Worm (Caenorhabditis elegans) whole organism, young adult: ENCODE data around the gene K08E4.7.
A peak's percentile ranks its signal among the peaks of the same experiment; 100 is the strongest.

ENCODE experiments used
- B0019.2 ChIP-seq: fragments of 200-800 bp; sonication (Bioruptor generic); conservative IDR thresholded peaks from 2 replicates; pipeline ENCODE4 v1.3.6; 2022; ENCODE audit warnings: missing genetic modification reagents, missing genetic modification characterization, missing compliant biosample characterization
- D2030.7 ChIP-seq: fragments of 200-800 bp; sonication (Bioruptor generic); IDR thresholded peaks from 2 replicates; pipeline ENCODE4 v1.3.6; 2022; ENCODE audit warnings: missing genetic modification reagents, missing genetic modification characterization, missing compliant biosample characterization
- F23B12.7 ChIP-seq: sonication (generic microtip); optimal IDR thresholded peaks from 2 replicates; lab custom pipeline; 2017; ENCODE audit warnings: missing genetic modification characterization, mild to moderate bottlenecking, missing compliant biosample characterization, antibody characterized with exemption, moderate library complexity; ENCODE audit not compliant: insufficient read depth
- F33H1.4 ChIP-seq: fragments of 200-800 bp; sonication (Bioruptor generic); IDR thresholded peaks from 2 replicates; pipeline ENCODE4 v1.3.6; 2022; ENCODE audit warnings: missing genetic modification reagents, missing genetic modification characterization, missing compliant biosample characterization
- F49E8.2 ChIP-seq: sonication (generic microtip); optimal IDR thresholded peaks from 3 replicates; lab custom pipeline; 2017; ENCODE audit warnings: missing genetic modification characterization, mild to moderate bottlenecking, missing compliant biosample characterization, antibody characterized with exemption, moderate library complexity; ENCODE audit not compliant: insufficient read depth
- F57A8.1 ChIP-seq: fragments of 200-800 bp; sonication (Bioruptor generic); optimal IDR thresholded peaks from 2 replicates; lab custom pipeline; 2018; ENCODE audit warnings: mild to moderate bottlenecking, missing genetic modification characterization, moderate library complexity, missing compliant biosample characterization
- F57C9.4 ChIP-seq: sonication (generic microtip); optimal IDR thresholded peaks from 2 replicates; lab custom pipeline; 2017; ENCODE audit warnings: mild to moderate bottlenecking, missing genetic modification characterization, missing compliant biosample characterization
- K11D2.4 ChIP-seq: fragments of 200-800 bp; sonication (Bioruptor generic); IDR thresholded peaks from 2 replicates; pipeline ENCODE4 v1.3.6; 2022; ENCODE audit warnings: missing genetic modification reagents, missing genetic modification characterization, missing compliant biosample characterization
- T07F8.4 ChIP-seq: sonication (generic microtip); optimal IDR thresholded peaks from 2 replicates; lab custom pipeline; 2016; ENCODE audit warnings: mild to moderate bottlenecking, missing genetic modification characterization, moderate library complexity, missing compliant biosample characterization
- Y95B8A.8 ChIP-seq: fragments of 200-800 bp; sonication (Bioruptor generic); IDR thresholded peaks from 2 replicates; pipeline ENCODE4 v1.3.6; 2022; ENCODE audit warnings: missing genetic modification reagents, missing genetic modification characterization, missing compliant biosample characterization
- attf-5 ChIP-seq: fragments of 200-800 bp; sonication (Bioruptor generic); optimal IDR thresholded peaks from 2 replicates; lab custom pipeline; 2018; ENCODE audit warnings: mild to moderate bottlenecking, missing genetic modification characterization, missing compliant biosample characterization
- attf-6 ChIP-seq: fragments of 200-800 bp; sonication (Bioruptor generic); IDR thresholded peaks from 2 replicates; pipeline ENCODE4 v1.3.6; 2022; ENCODE audit warnings: missing genetic modification reagents, missing genetic modification characterization, missing compliant biosample characterization
- bed-2 ChIP-seq: fragments of 200-800 bp; sonication (Bioruptor generic); IDR thresholded peaks from 2 replicates; pipeline ENCODE4 v1.3.6; 2022; ENCODE audit warnings: missing genetic modification reagents, missing genetic modification characterization, missing compliant biosample characterization
- cebp-1 ChIP-seq, 2 experiments: fragments of 200-800 bp in 1 of 2; sonication (Bioruptor generic) in 1 of 2; sonication (generic microtip) in 1 of 2; IDR thresholded peaks in 1 of 2; optimal IDR thresholded peaks in 1 of 2; 2 replicates each; pipeline versions ENCODE4 v1.3.6 to Lab custom; 2017 to 2022; ENCODE audit warnings: missing compliant biosample characterization in 2 of 2, missing genetic modification characterization in 2 of 2, mild to moderate bottlenecking in 1 of 2, missing genetic modification reagents in 1 of 2, moderate library complexity in 1 of 2
- ceh-91 ChIP-seq: fragments of 200-800 bp; sonication (Bioruptor generic); IDR thresholded peaks from 2 replicates; pipeline ENCODE4 v1.3.6; 2022; ENCODE audit warnings: missing genetic modification reagents, missing genetic modification characterization, missing compliant biosample characterization
- dox-1 ChIP-seq: fragments of 200-800 bp; sonication (Bioruptor generic); IDR thresholded peaks from 2 replicates; pipeline ENCODE4 v1.3.6; 2022; ENCODE audit warnings: missing genetic modification reagents, missing genetic modification characterization, missing compliant biosample characterization
- dpff-1 ChIP-seq: sonication (generic microtip); optimal IDR thresholded peaks from 2 replicates; lab custom pipeline; 2017; ENCODE audit warnings: mild to moderate bottlenecking, missing genetic modification characterization, missing compliant biosample characterization
- egl-44 ChIP-seq: fragments of 200-800 bp; sonication (Bioruptor generic); IDR thresholded peaks from 2 replicates; pipeline ENCODE4 v1.3.6; 2022; ENCODE audit warnings: missing genetic modification reagents, missing genetic modification characterization, missing compliant biosample characterization
- egrh-3 ChIP-seq: fragments of 200-800 bp; sonication (Bioruptor generic); IDR thresholded peaks from 2 replicates; pipeline ENCODE4 v1.3.6; 2022; ENCODE audit warnings: missing genetic modification reagents, missing genetic modification characterization, missing compliant biosample characterization
- ekl-4 ChIP-seq: fragments of 200-800 bp; sonication (Bioruptor generic); IDR thresholded peaks from 2 replicates; pipeline ENCODE4 v1.3.6; 2022; ENCODE audit warnings: missing genetic modification reagents, missing genetic modification characterization, missing compliant biosample characterization
- ets-4 ChIP-seq: fragments of 200-800 bp; sonication (Bioruptor generic); optimal IDR thresholded peaks from 2 replicates; lab custom pipeline; 2018; ENCODE audit warnings: mild to moderate bottlenecking, missing genetic modification characterization, missing compliant biosample characterization
- fkh-3 ChIP-seq: sonication (generic microtip); optimal IDR thresholded peaks from 2 replicates; lab custom pipeline; 2016; ENCODE audit warnings: mild to moderate bottlenecking, missing genetic modification characterization, missing compliant biosample characterization
- gei-17 ChIP-seq: fragments of 200-800 bp; sonication (Bioruptor generic); optimal IDR thresholded peaks from 2 replicates; lab custom pipeline; 2018; ENCODE audit warnings: mild to moderate bottlenecking, missing genetic modification characterization, missing compliant biosample characterization
- him-1 ChIP-seq: sonication (generic microtip); optimal IDR thresholded peaks from 2 replicates; lab custom pipeline; 2016; ENCODE audit warnings: missing genotype, missing genetic modification reagents, missing genetic modification characterization, missing compliant biosample characterization
- hlh-26 ChIP-seq: fragments of 200-800 bp; sonication (Bioruptor generic); conservative IDR thresholded peaks from 2 replicates; pipeline ENCODE4 v1.3.6; 2022; ENCODE audit warnings: missing genetic modification reagents, missing genetic modification characterization, missing compliant biosample characterization
- hmg-1.2 ChIP-seq: fragments of 200-800 bp; sonication (Bioruptor generic); IDR thresholded peaks from 2 replicates; pipeline ENCODE4 v1.3.6; 2022; ENCODE audit warnings: missing genetic modification reagents, missing genetic modification characterization, missing compliant biosample characterization
- hmg-20 ChIP-seq: fragments of 200-800 bp; sonication (Bioruptor generic); IDR thresholded peaks from 2 replicates; pipeline ENCODE4 v1.3.6; 2022; ENCODE audit warnings: missing genetic modification reagents, missing genetic modification characterization, missing compliant biosample characterization
- hrde-1 ChIP-seq: sonication (generic microtip); optimal IDR thresholded peaks from 2 replicates; lab custom pipeline; 2016; ENCODE audit warnings: missing genetic modification characterization, mild to moderate bottlenecking, missing compliant biosample characterization, moderate library complexity, missing genotype, missing genetic modification reagents, borderline replicate concordance
- let-526 ChIP-seq: fragments of 200-800 bp; sonication (Bioruptor generic); IDR thresholded peaks from 2 replicates; pipeline ENCODE4 v1.3.6; 2022; ENCODE audit warnings: missing genetic modification reagents, missing genetic modification characterization, missing compliant biosample characterization
- lin-35 ChIP-seq, 3 experiments: fragments of 150-350 bp in 2 of 3; sonication (generic microtip) in 1 of 3; optimal IDR thresholded peaks; 2 replicates each; lab custom pipeline; 2014 to 2018; ENCODE audit warnings: missing biosample characterization in 3 of 3, missing genetic modification characterization in 3 of 3, missing genetic modification reagents in 3 of 3
- lin-40 ChIP-seq: sonication (generic microtip); optimal IDR thresholded peaks from 2 replicates; lab custom pipeline; 2016; ENCODE audit warnings: missing genetic modification characterization, mild to moderate bottlenecking, missing compliant biosample characterization, missing genotype, missing genetic modification reagents
- madf-10 ChIP-seq: sonication (generic microtip); optimal IDR thresholded peaks from 2 replicates; lab custom pipeline; 2016; ENCODE audit warnings: mild to moderate bottlenecking, missing genetic modification characterization, missing compliant biosample characterization
- madf-3 ChIP-seq: fragments of 200-800 bp; sonication (Bioruptor generic); IDR thresholded peaks from 2 replicates; pipeline ENCODE4 v1.3.6; 2022; ENCODE audit warnings: missing genetic modification reagents, missing genetic modification characterization, missing compliant biosample characterization
- madf-8 ChIP-seq: fragments of 200-800 bp; sonication (Bioruptor generic); conservative IDR thresholded peaks from 2 replicates; pipeline ENCODE4 v1.3.6; 2022; ENCODE audit warnings: missing genetic modification reagents, missing genetic modification characterization, missing compliant biosample characterization
- nfya-2 ChIP-seq: fragments of 200-800 bp; sonication (Bioruptor generic); IDR thresholded peaks from 2 replicates; pipeline ENCODE4 v1.3.6; 2022; ENCODE audit warnings: missing genetic modification reagents, missing genetic modification characterization, missing compliant biosample characterization
- nhr-27 ChIP-seq: fragments of 200-800 bp; sonication (Bioruptor generic); optimal IDR thresholded peaks from 2 replicates; lab custom pipeline; 2018; ENCODE audit warnings: mild to moderate bottlenecking, missing genetic modification characterization, moderate library complexity, missing compliant biosample characterization
- nhr-90 ChIP-seq: sonication (generic microtip); optimal IDR thresholded peaks from 2 replicates; lab custom pipeline; 2016; ENCODE audit warnings: missing genotype, mild to moderate bottlenecking, missing genetic modification characterization, missing compliant biosample characterization
- rcor-1 ChIP-seq: fragments of 200-800 bp; sonication (Bioruptor generic); IDR thresholded peaks from 2 replicates; pipeline ENCODE4 v1.3.6; 2022; ENCODE audit warnings: missing genetic modification reagents, missing genetic modification characterization, missing compliant biosample characterization
- sea-2 ChIP-seq: fragments of 200-800 bp; sonication (Bioruptor generic); IDR thresholded peaks from 2 replicates; pipeline ENCODE4 v1.3.6; 2022; ENCODE audit warnings: missing genetic modification characterization, missing compliant biosample characterization
- snpc-1.1 ChIP-seq: sonication (generic microtip); optimal IDR thresholded peaks from 2 replicates; lab custom pipeline; 2017; ENCODE audit warnings: missing genetic modification characterization, mild to moderate bottlenecking, missing compliant biosample characterization, antibody characterized with exemption, moderate library complexity, missing genotype, missing genetic modification reagents; ENCODE audit not compliant: insufficient read depth
- snpc-1.3 ChIP-seq: sonication (generic microtip); optimal IDR thresholded peaks from 2 replicates; lab custom pipeline; 2017; ENCODE audit warnings: missing genetic modification characterization, mild to moderate bottlenecking, missing compliant biosample characterization, antibody characterized with exemption, moderate library complexity, missing genotype, missing genetic modification reagents; ENCODE audit not compliant: insufficient read depth
- tbx-9 ChIP-seq: sonication (generic microtip); optimal IDR thresholded peaks from 2 replicates; lab custom pipeline; 2016; ENCODE audit warnings: borderline replicate concordance, missing genetic modification characterization, inconsistent platforms, missing compliant biosample characterization
- tlf-1 ChIP-seq: fragments of 200-800 bp; sonication (Bioruptor generic); optimal IDR thresholded peaks from 2 replicates; lab custom pipeline; 2018; ENCODE audit warnings: mild to moderate bottlenecking, missing genetic modification characterization, missing compliant biosample characterization
- unc-130 ChIP-seq: sonication (generic microtip); optimal IDR thresholded peaks from 2 replicates; lab custom pipeline; 2016; ENCODE audit warnings: missing genetic modification reagents, missing genetic modification characterization, missing compliant biosample characterization
- xnd-1 ChIP-seq: sonication (generic microtip); optimal IDR thresholded peaks from 2 replicates; lab custom pipeline; 2016; ENCODE audit warnings: missing genotype, missing genetic modification reagents, missing genetic modification characterization, missing compliant biosample characterization
- ztf-25 ChIP-seq: fragments of 200-800 bp; sonication (Bioruptor generic); IDR thresholded peaks from 2 replicates; pipeline ENCODE4 v1.3.6; 2022; ENCODE audit warnings: missing genetic modification reagents, missing genetic modification characterization, missing compliant biosample characterization
- ztf-26 ChIP-seq: sonication (generic microtip); optimal IDR thresholded peaks from 2 replicates; lab custom pipeline; 2017; ENCODE audit warnings: missing genetic modification characterization, missing compliant biosample characterization
- ztf-6 ChIP-seq: fragments of 200-800 bp; sonication (Bioruptor generic); IDR thresholded peaks from 2 replicates; pipeline ENCODE4 v1.3.6; 2022; ENCODE audit warnings: missing genetic modification reagents, missing genetic modification characterization, missing compliant biosample characterization

K08E4.7 gene

ce11 chrIV:12086498-12086897 is 10.9 kb downstream of the K08E4.7 start (continued):
- TF ChIP-seq F23B12.7 (tag; lab: Kevin White, UChicago) (peak; percentile 97), attf-5 (GFP tag; lab: Kevin White, UChicago) (peak; percentile 81), B0019.2 (0 out of 2 replicates have a peak, but pooled peaks have one; percentile 56), hmg-20 (GFP tag; lab: Robert Waterston, UW) (0 out of 2 replicates have a peak, but pooled peaks have one; percentile 59), unc-130 (peak; percentile 66), fkh-3 (tag; lab: Kevin White, UChicago) (peak; percentile 55), hlh-26 (GFP tag; lab: Robert Waterston, UW) (no peak), ztf-26 (peak; percentile 75), Y95B8A.8 (GFP tag; lab: Robert Waterston, UW) (peak; percentile 76; the same call in 1 of the 2 replicates), let-526 (GFP tag; lab: Robert Waterston, UW) (no peak), madf-8 (GFP tag; lab: Robert Waterston, UW) (0 out of 2 replicates have a peak, but pooled peaks have one; percentile 29), madf-10 (tag; lab: Kevin White, UChicago) (peak; percentile 80), ztf-6 (peak; percentile 70; the same call in 1 of the 2 replicates), D2030.7 (GFP tag; lab: Robert Waterston, UW) (peak; percentile 85), F33H1.4 (GFP tag; lab: Robert Waterston, UW) (peak; percentile 63), nhr-90 (tag; lab: Kevin White, UChicago) (peak; percentile 94), ztf-25 (peak; percentile 88), attf-6 (peak; percentile 73; the same call in 1 of the 2 replicates), hmg-1.2 (peak; percentile 67), K11D2.4 (GFP tag; lab: Robert Waterston, UW) (peak; percentile 78), him-1 (tag; lab: Kevin White, UChicago) (peak; percentile 93), sea-2 (GFP tag; lab: Robert Waterston, UW) (no peak), ceh-91 (GFP tag; lab: Robert Waterston, UW) (peak; percentile 51; the same call in 1 of the 2 replicates), hrde-1 (peak; percentile 71), nhr-27 (tag; lab: Kevin White, UChicago) (no peak), snpc-1.1 (no peak), xnd-1 (peak; percentile 36), snpc-1.3 (tag; lab: Kevin White, UChicago) (peak; percentile 87), lin-40 (peak; percentile 75), tbx-9 (tag; lab: Kevin White, UChicago) (peak; percentile 72), nfya-2 (GFP tag; lab: Robert Waterston, UW) (no peak), gei-17 (GFP tag; lab: Kevin White, UChicago) (peak; percentile 9), madf-3 (GFP tag; lab: Robert Waterston, UW) (0 out of 2 replicates have a peak, but pooled peaks have one; percentile 54), egrh-3 (GFP tag; lab: Robert Waterston, UW) (peak; percentile 59; the same call in 1 of the 2 replicates), F57C9.4 (tag; lab: Kevin White, UChicago) (no peak), F57A8.1 (GFP tag; lab: Kevin White, UChicago) (peak; percentile 45), T07F8.4 (peak; percentile 85), dpff-1 (tag; lab: Kevin White, UChicago) (peak; percentile 26)

DNA sequence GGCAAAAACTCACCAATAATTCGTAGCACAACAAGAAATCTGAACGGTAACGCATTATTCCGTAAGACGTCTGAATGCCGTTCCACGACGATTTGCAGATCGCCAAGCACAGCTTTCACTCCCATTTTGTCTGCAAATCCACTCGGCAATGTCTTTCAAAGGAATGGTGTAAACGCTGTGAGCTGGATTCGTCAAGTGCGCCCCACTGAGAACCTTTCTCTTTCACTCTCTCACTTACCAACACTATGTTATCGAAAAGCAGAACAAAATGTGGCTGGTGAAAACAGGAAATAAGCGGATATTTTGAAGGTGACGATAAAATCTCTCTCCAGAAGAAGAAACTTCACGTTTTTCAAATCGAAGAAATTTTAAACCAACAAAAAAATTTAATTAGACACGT is 13.3 kb downstream of the K08E4.7 start:
- TF ChIP-seq dox-1 (GFP tag; lab: Robert Waterston, UW) (no peak), F57C9.4 (tag; lab: Kevin White, UChicago) (no peak), F49E8.2 (tag; lab: Kevin White, UChicago) (no peak), ets-4 (GFP tag; lab: Kevin White, UChicago) (no peak), egl-44 (no peak), rcor-1 (GFP tag; lab: Robert Waterston, UW) (no peak), tlf-1 (no peak), bed-2 (no peak), Y95B8A.8 (GFP tag; lab: Robert Waterston, UW) (no peak), ekl-4 (GFP tag; lab: Robert Waterston, UW) (peak; percentile 66), B0019.2 (no peak), cebp-1 (GFP tag; IDR thresholded peaks at IDR 0.05; lab: Robert Waterston, UW) (no peak), cebp-1 (tag; optimal IDR thresholded peaks at IDR 0.05; lab: Kevin White, UChicago) (peak; percentile 25), lin-35 (GFP tag; optimal IDR thresholded peaks at IDR 0.05; lab: Kevin White, UChicago) (peak in 1 of 3 experiments; percentile 14)
